Fruit fly (Drosophila melanogaster) whole organism, adult: ENCODE measurements around the gene MTF-1.

Experiments used
- CG11617 ChIP-seq: fragments of 200-800 bp; sonication (Bioruptor generic); optimal IDR thresholded peaks from 2 replicates; lab custom pipeline; 2017; ENCODE audit warnings: mild to moderate bottlenecking, missing biosample characterization, missing genetic modification reagents, missing genetic modification characterization
- CG14711 ChIP-seq: fragments of 200-800 bp; sonication (Bioruptor generic); optimal IDR thresholded peaks from 2 replicates; lab custom pipeline; 2018; ENCODE audit warnings: missing biosample characterization, mild to moderate bottlenecking, missing genetic modification characterization, moderate library complexity
- CG1620 ChIP-seq: fragments of 200-800 bp; sonication (Bioruptor generic); optimal IDR thresholded peaks from 2 replicates; lab custom pipeline; 2016; ENCODE audit warnings: missing biosample characterization, missing genetic modification characterization
- CG7045 ChIP-seq: fragments of 200-800 bp; sonication (Bioruptor generic); optimal IDR thresholded peaks from 2 replicates; lab custom pipeline; 2017; ENCODE audit warnings: missing biosample characterization, mild to moderate bottlenecking, missing genetic modification characterization
- CG7101 ChIP-seq: fragments of 200-800 bp; sonication (Bioruptor generic); optimal IDR thresholded peaks from 2 replicates; lab custom pipeline; 2018; ENCODE audit warnings: missing biosample characterization, mild to moderate bottlenecking, missing genetic modification characterization, moderate library complexity
- Clk ChIP-seq: fragments of 200-800 bp; sonication (Bioruptor generic); optimal IDR thresholded peaks from 2 replicates; lab custom pipeline; 2017; ENCODE audit warnings: missing biosample characterization, missing genetic modification characterization
- Crg-1 ChIP-seq: fragments of 200-800 bp; sonication (Bioruptor generic); optimal IDR thresholded peaks from 2 replicates; lab custom pipeline; 2016; ENCODE audit warnings: missing biosample characterization, missing genetic modification characterization
- Hr96 ChIP-seq: fragments of 200-800 bp; sonication (Bioruptor generic); optimal IDR thresholded peaks from 2 replicates; lab custom pipeline; 2016; ENCODE audit warnings: missing biosample characterization, missing genetic modification characterization
- Mnt ChIP-seq: fragments of 200-800 bp; sonication (Bioruptor generic); optimal IDR thresholded peaks from 2 replicates; lab custom pipeline; 2016; ENCODE audit warnings: missing biosample characterization, mild to moderate bottlenecking, missing genetic modification characterization
- bab1 ChIP-seq: fragments of 200-800 bp; sonication (Bioruptor generic); optimal IDR thresholded peaks from 3 replicates; lab custom pipeline; 2019; ENCODE audit warnings: missing biosample characterization, mild to moderate bottlenecking, missing genetic modification characterization, moderate library complexity
- cnc ChIP-seq, 2 experiments: fragments of >200 bp; optimal IDR thresholded peaks; 2 replicates each; lab custom pipeline; 2017
- ovo ChIP-seq: fragments of 200-800 bp; sonication (Bioruptor generic); optimal IDR thresholded peaks from 2 replicates; lab custom pipeline; 2016; ENCODE audit warnings: missing biosample characterization, missing genetic modification characterization
- tj ChIP-seq: fragments of 200-800 bp; sonication (Bioruptor generic); optimal IDR thresholded peaks from 3 replicates; lab custom pipeline; 2017; ENCODE audit warnings: missing biosample characterization, mild to moderate bottlenecking, missing genetic modification characterization, moderate library complexity

dm6 chr3L:9399013-9399750 is 30.9 kb upstream of the MTF-1 start, which contains the start of gene CG4080:
- TF ChIP-seq ovo (GFP tag; lab: Kevin White, UChicago) (peak; percentile 39), tj (GFP tag; lab: Kevin White, UChicago) (no peak), CG1620 (peak; percentile 49), CG7045 (no peak), Crg-1 (GFP tag; lab: Kevin White, UChicago) (peak; percentile 33), cnc (optimal IDR thresholded peaks at IDR 0.05; lab: Kevin White, UChicago) (no peak), Clk (no peak), CG7101 (tag; lab: Kevin White, UChicago) (peak; percentile 37), CG11617 (GFP tag; lab: Kevin White, UChicago) (peak; percentile 76), bab1 (GFP tag; lab: Kevin White, UChicago) (peak; percentile 42), CG14711 (tag; lab: Kevin White, UChicago) (peak; percentile 43), Mnt (GFP tag; lab: Kevin White, UChicago) (peak; percentile 63), Hr96 (GFP tag; lab: Kevin White, UChicago) (no peak)
